Fruit fly (Drosophila melanogaster) whole organism, embryonic: ENCODE data around the gene IntS10.

Experiments
- Bgb ChIP-seq: fragments of 200-800 bp; sonication (Bioruptor generic); IDR thresholded peaks from 2 replicates; pipeline ENCODE4 v1.3.6; 2022; ENCODE audit warnings: missing biosample characterization, missing genetic modification characterization; ENCODE audit not compliant: partially characterized antibody
- CG10431 ChIP-seq: fragments of 200-800 bp; sonication (Bioruptor generic); optimal IDR thresholded peaks from 3 replicates; lab custom pipeline; 2018; ENCODE audit warnings: missing biosample characterization, mild to moderate bottlenecking, missing genetic modification characterization
- CG13296 ChIP-seq: fragments of 200-800 bp; sonication (Bioruptor generic); optimal IDR thresholded peaks from 3 replicates; lab custom pipeline; 2018; ENCODE audit warnings: missing biosample characterization, mild to moderate bottlenecking, missing genetic modification characterization
- CG14014 ChIP-seq: fragments of 200-800 bp; sonication (Bioruptor generic); IDR thresholded peaks from 2 replicates; pipeline ENCODE4 v1.3.6; 2022; ENCODE audit warnings: missing biosample characterization, missing genetic modification characterization
- CG14860 ChIP-seq: fragments of 200-800 bp; sonication (Bioruptor generic); IDR thresholded peaks from 3 replicates; pipeline ENCODE4 v1.3.6; 2022; ENCODE audit warnings: missing biosample characterization, missing genetic modification characterization; ENCODE audit not compliant: partially characterized antibody
- CG14965 ChIP-seq: fragments of 200-800 bp; sonication (Bioruptor generic); optimal IDR thresholded peaks from 2 replicates; lab custom pipeline; 2016; ENCODE audit warnings: missing biosample characterization, missing genetic modification characterization, borderline replicate concordance
- CG16815 ChIP-seq: fragments of 200-800 bp; sonication (Bioruptor generic); optimal IDR thresholded peaks from 3 replicates; lab custom pipeline; 2017; ENCODE audit warnings: missing biosample characterization, mild to moderate bottlenecking, missing genetic modification characterization
- CG32767 ChIP-seq: fragments of 200-800 bp; sonication (Bioruptor generic); IDR thresholded peaks from 2 replicates; pipeline ENCODE4 v1.3.6; 2022; ENCODE audit warnings: missing biosample characterization, missing genetic modification characterization
- CG3847 ChIP-seq: fragments of 200-800 bp; sonication (Bioruptor generic); IDR thresholded peaks from 2 replicates; pipeline ENCODE4 v1.3.6; 2022; ENCODE audit warnings: missing biosample characterization, missing genetic modification characterization
- CG4328 ChIP-seq: fragments of 200-800 bp; sonication (Bioruptor generic); optimal IDR thresholded peaks from 3 replicates; lab custom pipeline; 2017; ENCODE audit warnings: missing biosample characterization, missing genetic modification reagents, missing genetic modification characterization
- CG7786 ChIP-seq: fragments of 200-800 bp; sonication (Bioruptor generic); optimal IDR thresholded peaks from 2 replicates; lab custom pipeline; 2016; ENCODE audit warnings: missing biosample characterization, missing genetic modification characterization
- CG9437 ChIP-seq: fragments of 200-800 bp; sonication (Bioruptor generic); optimal IDR thresholded peaks from 2 replicates; lab custom pipeline; 2018; ENCODE audit warnings: missing biosample characterization, mild to moderate bottlenecking, missing genetic modification characterization
- Camta ChIP-seq: fragments of 200-800 bp; sonication (Bioruptor generic); optimal IDR thresholded peaks from 2 replicates; lab custom pipeline; 2016; ENCODE audit warnings: missing biosample characterization, missing genetic modification characterization
- CoRest ChIP-seq: fragments of 200-800 bp; sonication (Bioruptor generic); optimal IDR thresholded peaks from 3 replicates; lab custom pipeline; 2018; ENCODE audit warnings: missing biosample characterization, mild to moderate bottlenecking, missing genetic modification characterization, moderate library complexity
- D19A ChIP-seq: fragments of 200-800 bp; optimal IDR thresholded peaks from 3 replicates; lab custom pipeline; 2019; ENCODE audit warnings: missing biosample characterization, mild to moderate bottlenecking, missing genetic modification characterization, moderate library complexity
- Dll ChIP-seq: fragments of 200-800 bp; sonication (Bioruptor generic); IDR thresholded peaks from 4 replicates; pipeline ENCODE4 v1.3.6; 2022; ENCODE audit warnings: missing biosample characterization, missing genetic modification characterization; ENCODE audit not compliant: partially characterized antibody
- Eip74EF ChIP-seq, 2 experiments: fragments of 200-800 bp in 1 of 2; fragments of >200 bp in 1 of 2; sonication (Bioruptor generic) in 1 of 2; optimal IDR thresholded peaks; 2 replicates each; lab custom pipeline; 2017 to 2019; ENCODE audit warnings: missing biosample characterization in 2 of 2, missing genetic modification characterization in 2 of 2, mild to moderate bottlenecking in 1 of 2, moderate library complexity in 1 of 2
- H15 ChIP-seq: fragments of 200-800 bp; sonication (Bioruptor generic); IDR thresholded peaks from 3 replicates; pipeline ENCODE4 v1.3.6; 2022; ENCODE audit warnings: missing biosample characterization, missing genetic modification characterization
- Hr3 ChIP-seq: fragments of 200-800 bp; sonication (Bioruptor generic); optimal IDR thresholded peaks from 3 replicates; lab custom pipeline; 2016; ENCODE audit warnings: missing biosample characterization, missing genetic modification characterization
- Lim3 ChIP-seq: fragments of 200-800 bp; sonication (Bioruptor generic); IDR thresholded peaks from 2 replicates; pipeline ENCODE4 v1.3.6; 2022; ENCODE audit warnings: missing biosample characterization, missing genetic modification characterization
- Pdp1 ChIP-seq, 2 experiments: fragments of 200-800 bp; sonication (Bioruptor generic); optimal IDR thresholded peaks; 3 replicates each; lab custom pipeline; 2016; ENCODE audit warnings: missing biosample characterization in 2 of 2, missing genetic modification characterization in 2 of 2, mild to moderate bottlenecking in 1 of 2, moderate library complexity in 1 of 2
- Poxn ChIP-seq: fragments of 200-800 bp; sonication (Bioruptor generic); IDR thresholded peaks from 2 replicates; pipeline ENCODE4 v1.3.6; 2022; ENCODE audit warnings: missing biosample characterization, missing genetic modification characterization
- Rfx ChIP-seq: fragments of 200-800 bp; sonication (Bioruptor generic); IDR thresholded peaks from 2 replicates; pipeline ENCODE4 v1.3.6; 2022; ENCODE audit warnings: missing biosample characterization, missing genetic modification characterization
- Sin3A ChIP-seq: fragments of >200 bp; optimal IDR thresholded peaks from 2 replicates; lab custom pipeline; 2018
- YL-1 ChIP-seq: fragments of 200-800 bp; sonication (Bioruptor generic); optimal IDR thresholded peaks from 3 replicates; lab custom pipeline; 2017; ENCODE audit warnings: missing biosample characterization, mild to moderate bottlenecking, missing genetic modification characterization
- ac ChIP-seq: fragments of 200-800 bp; sonication (Bioruptor generic); optimal IDR thresholded peaks from 3 replicates; lab custom pipeline; 2017; ENCODE audit warnings: missing biosample characterization, mild to moderate bottlenecking, missing genetic modification characterization
- ato ChIP-seq: fragments of 200-800 bp; sonication (Bioruptor generic); IDR thresholded peaks from 2 replicates; pipeline ENCODE4 v1.3.6; 2022; ENCODE audit warnings: missing biosample characterization, missing genetic modification characterization; ENCODE audit not compliant: partially characterized antibody
- az2 ChIP-seq: fragments of 200-800 bp; sonication (Bioruptor generic); optimal IDR thresholded peaks from 3 replicates; lab custom pipeline; 2016; ENCODE audit warnings: missing biosample characterization, missing genetic modification characterization
- cas ChIP-seq: fragments of 200-800 bp; sonication (Bioruptor generic); IDR thresholded peaks from 2 replicates; pipeline ENCODE4 v1.3.6; 2022; ENCODE audit warnings: missing biosample characterization, missing genetic modification characterization
- cg ChIP-seq: fragments of 200-800 bp; sonication (Bioruptor generic); optimal IDR thresholded peaks from 3 replicates; lab custom pipeline; 2019; ENCODE audit warnings: missing biosample characterization, mild to moderate bottlenecking, missing genetic modification characterization, moderate library complexity
- crol ChIP-seq: fragments of 200-800 bp; sonication (Bioruptor generic); IDR thresholded peaks from 2 replicates; pipeline ENCODE4 v1.3.6; 2022; ENCODE audit warnings: missing biosample characterization, missing genetic modification characterization
- cwo ChIP-seq: fragments of 200-800 bp; sonication (Bioruptor generic); optimal IDR thresholded peaks from 3 replicates; lab custom pipeline; 2017; ENCODE audit warnings: missing biosample characterization, missing genetic modification characterization, mild to moderate bottlenecking, moderate library complexity, missing genetic modification reagents
- hb ChIP-seq: fragments of 200-800 bp; sonication (Bioruptor generic); IDR thresholded peaks from 3 replicates; pipeline ENCODE4 v1.3.6; 2022; ENCODE audit warnings: missing biosample characterization, missing genetic modification characterization; ENCODE audit not compliant: partially characterized antibody
- hbn ChIP-seq: fragments of 200-800 bp; sonication (Bioruptor generic); IDR thresholded peaks from 2 replicates; pipeline ENCODE4 v1.3.6; 2022; ENCODE audit warnings: missing biosample characterization, missing genetic modification characterization; ENCODE audit not compliant: partially characterized antibody
- hkb ChIP-seq, 2 experiments: fragments of 200-800 bp in 1 of 2; fragments of >200 bp in 1 of 2; sonication (Bioruptor generic) in 1 of 2; IDR thresholded peaks in 1 of 2; optimal IDR thresholded peaks in 1 of 2; 2 replicates each; pipeline versions ENCODE4 v1.3.6 to Lab custom; 2017 to 2022; ENCODE audit warnings: missing biosample characterization in 1 of 2, missing genetic modification characterization in 1 of 2
- ken ChIP-seq: fragments of 200-800 bp; sonication (Bioruptor generic); IDR thresholded peaks from 3 replicates; pipeline ENCODE4 v1.3.6; 2022; ENCODE audit warnings: missing biosample characterization, missing genetic modification characterization
- lbe ChIP-seq: fragments of 200-800 bp; sonication (Bioruptor generic); optimal IDR thresholded peaks from 2 replicates; lab custom pipeline; 2016; ENCODE audit warnings: missing biosample characterization, mild to moderate bottlenecking, missing genetic modification characterization
- org-1 ChIP-seq: fragments of 200-800 bp; sonication (Bioruptor generic); optimal IDR thresholded peaks from 2 replicates; lab custom pipeline; 2017; ENCODE audit warnings: missing biosample characterization, missing genetic modification characterization
- pan ChIP-seq, 4 experiments: fragments of >200 bp in 3 of 4; fragments of 200-800 bp in 1 of 4; sonication (Bioruptor generic) in 1 of 4; optimal IDR thresholded peaks in 3 of 4; IDR thresholded peaks in 1 of 4; 2 replicates each; pipeline versions ENCODE4 v1.3.6 to Lab custom; 2017 to 2022; ENCODE audit warnings: missing biosample characterization in 2 of 4, missing genetic modification characterization in 2 of 4, mixed read lengths in 1 of 4
- phol ChIP-seq: fragments of 200-800 bp; sonication (Bioruptor generic); optimal IDR thresholded peaks from 3 replicates; lab custom pipeline; 2018; ENCODE audit warnings: missing biosample characterization, mild to moderate bottlenecking, missing genetic modification characterization, moderate library complexity
- pnt ChIP-seq: fragments of 200-800 bp; sonication (Bioruptor generic); optimal IDR thresholded peaks from 3 replicates; lab custom pipeline; 2016; ENCODE audit warnings: missing biosample characterization, missing genetic modification characterization
- psq ChIP-seq: fragments of 200-800 bp; sonication (Bioruptor generic); optimal IDR thresholded peaks from 2 replicates; lab custom pipeline; 2017; ENCODE audit warnings: missing biosample characterization, missing genetic modification characterization
- pum ChIP-seq: fragments of 200-800 bp; sonication (Bioruptor generic); optimal IDR thresholded peaks from 2 replicates; lab custom pipeline; 2016; ENCODE audit warnings: missing biosample characterization, missing genetic modification characterization
- pzg ChIP-seq: fragments of 200-800 bp; sonication (Bioruptor generic); optimal IDR thresholded peaks from 3 replicates; lab custom pipeline; 2018; ENCODE audit warnings: missing biosample characterization, mild to moderate bottlenecking, missing genetic modification characterization, moderate library complexity
- ro ChIP-seq: fragments of 200-800 bp; sonication (Bioruptor generic); IDR thresholded peaks from 2 replicates; pipeline ENCODE4 v1.3.6; 2022; ENCODE audit warnings: missing biosample characterization, missing genetic modification characterization
- salm ChIP-seq: fragments of 200-800 bp; sonication (Bioruptor generic); optimal IDR thresholded peaks from 2 replicates; lab custom pipeline; 2018; ENCODE audit warnings: missing biosample characterization, mild to moderate bottlenecking, missing genetic modification characterization
- sens ChIP-seq: fragments of 200-800 bp; sonication (Bioruptor generic); peaks from one replicate; lab custom pipeline; 2016; ENCODE audit warnings: missing biosample characterization, missing genetic modification characterization
- usp ChIP-seq: fragments of >200 bp; optimal IDR thresholded peaks from 2 replicates; lab custom pipeline; 2017; ENCODE audit warnings: missing biosample characterization, missing genetic modification characterization
- zfh1 ChIP-seq: fragments of 200-800 bp; sonication (Bioruptor generic); IDR thresholded peaks from 3 replicates; pipeline ENCODE4 v1.3.6; 2022; ENCODE audit warnings: missing biosample characterization, missing genetic modification characterization

IntS10 gene

DNA sequence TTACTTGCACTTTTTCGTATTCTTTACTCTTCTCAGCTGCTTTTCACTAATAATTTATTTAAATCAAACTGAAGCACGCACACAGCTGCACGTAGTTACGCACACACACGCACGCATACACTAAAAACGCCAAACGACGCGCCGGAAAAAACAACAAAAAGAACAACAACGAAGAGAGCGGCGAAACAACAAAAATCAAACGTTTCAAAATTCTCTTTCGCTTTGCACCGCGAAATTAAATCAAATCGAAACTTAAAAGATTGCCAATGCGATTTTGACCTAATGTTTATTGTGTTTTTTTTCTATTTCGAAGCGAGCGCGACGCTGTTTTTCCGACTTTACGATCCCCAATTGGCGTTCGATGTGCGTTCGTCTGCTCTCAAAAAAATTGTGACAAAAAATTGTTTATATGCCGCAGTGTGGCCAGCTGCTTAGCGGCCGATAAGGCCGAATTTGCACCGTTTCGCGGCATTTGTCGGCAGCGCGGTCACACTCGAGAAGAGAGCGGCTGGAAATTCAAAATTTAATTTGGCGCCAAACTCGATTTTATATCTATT is 18.8 kb upstream of the IntS10 start (continued):
- no peak for TF ChIP-seq crol
- TF ChIP-seq pzg (GFP tag; lab: Kevin White, UChicago), result peak; percentile 78
- peak; percentile 36; the same call in 1 of the 2 replicates for TF ChIP-seq ato
- TF ChIP-seq psq (GFP tag; lab: Kevin White, UChicago), result no peak
- peak; percentile 33 for TF ChIP-seq salm (tag; lab: Kevin White, UChicago)
- TF ChIP-seq ken (GFP tag; lab: Robert Waterston, UW), result no peak
- TF ChIP-seq pnt (GFP tag; lab: Kevin White, UChicago), result no peak
- peak; percentile 64 for TF ChIP-seq sens (GFP tag; lab: Kevin White, UChicago)
- TF ChIP-seq CG14860, result no peak
- peak in 1 of 2 experiments; percentile 31 for TF ChIP-seq Pdp1 (GFP tag; optimal IDR thresholded peaks at IDR 0.05; lab: Kevin White, UChicago)
- no peak for TF ChIP-seq cas (GFP tag; lab: Robert Waterston, UW)
- 0 out of 4 replicates have a peak, but pooled peaks have one; percentile 46 for TF ChIP-seq Dll
- TF ChIP-seq lbe (GFP tag; lab: Kevin White, UChicago), result no peak
- peak; percentile 67 for TF ChIP-seq CG3847 (GFP tag; lab: Robert Waterston, UW)
- peak; percentile 15 for TF ChIP-seq Camta (GFP tag; lab: Kevin White, UChicago)
- TF ChIP-seq hb, result no peak
- no peak for TF ChIP-seq pan (optimal IDR thresholded peaks at IDR 0.05; lab: Kevin White, UChicago)
- no peak for TF ChIP-seq pan (GFP tag; optimal IDR thresholded peaks at IDR 0.05 in 1 of 2, IDR thresholded peaks at IDR 0.05 in 1 of 2)
- no peak for TF ChIP-seq CG9437
- TF ChIP-seq CoRest (tag; lab: Kevin White, UChicago), result no peak
- peak; percentile 0 for TF ChIP-seq D19A (tag; lab: Kevin White, UChicago)
- no peak for TF ChIP-seq pum (GFP tag; lab: Kevin White, UChicago)
- no peak for TF ChIP-seq Lim3
- peak; percentile 51 for TF ChIP-seq CG13296 (GFP tag; lab: Kevin White, UChicago)
- peak; percentile 87 for TF ChIP-seq cg (GFP tag; lab: Kevin White, UChicago)
- TF ChIP-seq CG16815 (GFP tag; lab: Kevin White, UChicago), result no peak
- peak; percentile 4; the same call in 1 of the 3 replicates for TF ChIP-seq zfh1 (GFP tag; lab: Robert Waterston, UW)
- TF ChIP-seq CG14965 (GFP tag; lab: Kevin White, UChicago), result no peak
- no peak for TF ChIP-seq CG32767 (GFP tag; lab: Robert Waterston, UW)
- no peak for TF ChIP-seq CG4328 (GFP tag; lab: Kevin White, UChicago)
- TF ChIP-seq hkb (optimal IDR thresholded peaks at IDR 0.05; lab: Kevin White, UChicago), result no peak
- peak; percentile 56 for TF ChIP-seq hkb (GFP tag; IDR thresholded peaks at IDR 0.05; lab: Robert Waterston, UW)
- TF ChIP-seq Bgb (GFP tag; lab: Robert Waterston, UW), result peak; percentile 59; the same call in 1 of the 2 replicates
- no peak for TF ChIP-seq usp (GFP tag; lab: Kevin White, UChicago)
- no peak for TF ChIP-seq org-1 (GFP tag; lab: Kevin White, UChicago)
- no peak for TF ChIP-seq az2 (GFP tag; lab: Kevin White, UChicago)
- TF ChIP-seq CG14014, result no peak; the same call in 1 of the 2 replicates
- peak in 1 of 2 experiments; percentile 14 for TF ChIP-seq Eip74EF (GFP tag; optimal IDR thresholded peaks at IDR 0.05; lab: Kevin White, UChicago)
- TF ChIP-seq Poxn (GFP tag; lab: Robert Waterston, UW), result no peak
- no peak for TF ChIP-seq cwo
- peak; percentile 66 for TF ChIP-seq YL-1 (GFP tag; lab: Kevin White, UChicago)
- TF ChIP-seq Hr3 (GFP tag; lab: Kevin White, UChicago), result no peak
- no peak for TF ChIP-seq hbn (GFP tag; lab: Robert Waterston, UW)
- TF ChIP-seq H15, result no peak
- TF ChIP-seq ac (GFP tag; lab: Kevin White, UChicago), result no peak
- TF ChIP-seq Sin3A (lab: Kevin White, UChicago), result peak; percentile 2
- TF ChIP-seq CG10431 (GFP tag; lab: Kevin White, UChicago), result peak; percentile 61
- TF ChIP-seq Rfx, result peak; percentile 41; the same call in 1 of the 2 replicates
- no peak for TF ChIP-seq CG7786 (GFP tag; lab: Kevin White, UChicago)
- TF ChIP-seq ro (GFP tag; lab: Robert Waterston, UW), result no peak
- no peak for TF ChIP-seq phol
